Fruit fly (Drosophila melanogaster) whole organism, embryonic: Measurements from ENCODE around the gene CG17826.
A peak's percentile ranks its signal among the peaks of the same experiment; 100 is the strongest.

Experiments used
- CG10321 ChIP-seq: fragments of 200-800 bp; sonication (Bioruptor generic); IDR thresholded peaks from 2 replicates; pipeline ENCODE4 v1.3.6; 2022; ENCODE audit warnings: missing biosample characterization, missing genetic modification characterization
- CG11247 ChIP-seq: fragments of 200-800 bp; sonication (Bioruptor generic); IDR thresholded peaks from 2 replicates; pipeline ENCODE4 v1.3.6; 2022; ENCODE audit warnings: missing biosample characterization, missing genetic modification characterization
- CG11504 ChIP-seq: fragments of 200-800 bp; sonication (Bioruptor generic); optimal IDR thresholded peaks from 3 replicates; lab custom pipeline; 2019; ENCODE audit warnings: missing biosample characterization, mild to moderate bottlenecking, missing genetic modification characterization, moderate library complexity
- CG11560 ChIP-seq: fragments of 200-800 bp; sonication (Bioruptor generic); IDR thresholded peaks from 3 replicates; pipeline ENCODE4 v1.3.6; 2022; ENCODE audit warnings: missing biosample characterization, missing genetic modification characterization
- CG12071 ChIP-seq: fragments of 200-800 bp; sonication (Bioruptor generic); optimal IDR thresholded peaks from 3 replicates; lab custom pipeline; 2018; ENCODE audit warnings: missing biosample characterization, mild to moderate bottlenecking, missing genetic modification characterization
- CG12219 ChIP-seq: fragments of 200-800 bp; sonication (Bioruptor generic); optimal IDR thresholded peaks from 3 replicates; lab custom pipeline; 2018; ENCODE audit warnings: missing biosample characterization, mild to moderate bottlenecking, missing genetic modification characterization
- CG13296 ChIP-seq: fragments of 200-800 bp; sonication (Bioruptor generic); optimal IDR thresholded peaks from 3 replicates; lab custom pipeline; 2018; ENCODE audit warnings: missing biosample characterization, mild to moderate bottlenecking, missing genetic modification characterization
- CG13775 ChIP-seq: fragments of 200-800 bp; sonication (Bioruptor generic); optimal IDR thresholded peaks from 3 replicates; lab custom pipeline; 2017; ENCODE audit warnings: missing biosample characterization, mild to moderate bottlenecking, missing genetic modification characterization
- CG15073 ChIP-seq: fragments of 200-800 bp; sonication (Bioruptor generic); optimal IDR thresholded peaks from 2 replicates; lab custom pipeline; 2016; ENCODE audit warnings: missing biosample characterization, missing genetic modification characterization
- CG15479 ChIP-seq: fragments of 200-800 bp; sonication (Bioruptor generic); optimal IDR thresholded peaks from 3 replicates; lab custom pipeline; 2019; ENCODE audit warnings: missing biosample characterization, mild to moderate bottlenecking, missing genetic modification characterization, moderate library complexity
- CG1647 ChIP-seq: fragments of 200-800 bp; sonication (Bioruptor generic); optimal IDR thresholded peaks from 3 replicates; lab custom pipeline; 2016; ENCODE audit warnings: missing biosample characterization, missing genetic modification characterization
- CG17385 ChIP-seq: fragments of 200-800 bp; sonication (Bioruptor generic); optimal IDR thresholded peaks from 3 replicates; lab custom pipeline; 2018; ENCODE audit warnings: missing biosample characterization, mild to moderate bottlenecking, missing genetic modification characterization
- CG1832 ChIP-seq: fragments of 200-800 bp; sonication (Bioruptor generic); optimal IDR thresholded peaks from 2 replicates; lab custom pipeline; 2017; ENCODE audit warnings: missing biosample characterization, mild to moderate bottlenecking, missing genetic modification characterization, inconsistent platforms
- CG42726 ChIP-seq: fragments of 200-800 bp; sonication (Bioruptor generic); IDR thresholded peaks from 2 replicates; pipeline ENCODE4 v1.3.6; 2022; ENCODE audit warnings: missing biosample characterization, missing genetic modification characterization; ENCODE audit not compliant: partially characterized antibody
- CG4730 ChIP-seq: fragments of 200-800 bp; sonication (Bioruptor generic); IDR thresholded peaks from 2 replicates; pipeline ENCODE4 v1.3.6; 2022; ENCODE audit warnings: missing biosample characterization, missing genetic modification characterization
- CG6689 ChIP-seq: fragments of 200-800 bp; sonication (Bioruptor generic); IDR thresholded peaks from 2 replicates; pipeline ENCODE4 v1.3.6; 2022; ENCODE audit warnings: missing biosample characterization, missing genetic modification characterization
- CG6791 ChIP-seq: fragments of 200-800 bp; sonication (Bioruptor generic); IDR thresholded peaks from 3 replicates; pipeline ENCODE4 v1.3.6; 2022; ENCODE audit warnings: missing biosample characterization, missing genetic modification characterization; ENCODE audit not compliant: partially characterized antibody
- CG7271 ChIP-seq: fragments of 200-800 bp; sonication (Bioruptor generic); optimal IDR thresholded peaks from 2 replicates; lab custom pipeline; 2018; ENCODE audit warnings: missing biosample characterization, mild to moderate bottlenecking, missing genetic modification characterization, moderate library complexity
- CG8478 ChIP-seq: fragments of >200 bp; optimal IDR thresholded peaks from 2 replicates; lab custom pipeline; 2018
- D ChIP-seq, 2 experiments: fragments of 200-800 bp in 1 of 2; fragments of >200 bp in 1 of 2; sonication (Bioruptor generic) in 1 of 2; optimal IDR thresholded peaks; 2 replicates in 1 of 2; 3 replicates in 1 of 2; lab custom pipeline; 2017; ENCODE audit warnings: mild to moderate bottlenecking in 1 of 2, missing biosample characterization in 1 of 2, missing genetic modification characterization in 1 of 2, missing genetic modification reagents in 1 of 2
- Deaf1 ChIP-seq: fragments of 200-800 bp; optimal IDR thresholded peaks from 3 replicates; lab custom pipeline; 2019; ENCODE audit warnings: missing biosample characterization, mild to moderate bottlenecking, missing genetic modification characterization, moderate library complexity
- HLH54F ChIP-seq: fragments of 200-800 bp; sonication (Bioruptor generic); optimal IDR thresholded peaks from 3 replicates; lab custom pipeline; 2016; ENCODE audit warnings: missing biosample characterization, missing genetic modification characterization
- Jarid2 ChIP-seq: fragments of 200-800 bp; sonication (Bioruptor generic); optimal IDR thresholded peaks from 3 replicates; lab custom pipeline; 2017; ENCODE audit warnings: mild to moderate bottlenecking, missing biosample characterization, missing genetic modification reagents, missing genetic modification characterization
- Kr ChIP-seq: fragments of 200-800 bp; sonication (Bioruptor generic); optimal IDR thresholded peaks from 2 replicates; lab custom pipeline; 2017; ENCODE audit warnings: missing biosample characterization, mild to moderate bottlenecking, missing genetic modification characterization
- Nf-YA ChIP-seq: fragments of 200-800 bp; sonication (Bioruptor generic); IDR thresholded peaks from 2 replicates; pipeline ENCODE4 v1.3.6; 2022; ENCODE audit warnings: missing biosample characterization, missing genetic modification characterization
- Nf-YB ChIP-seq: fragments of 200-800 bp; sonication (Bioruptor generic); optimal IDR thresholded peaks from 3 replicates; lab custom pipeline; 2019; ENCODE audit warnings: missing biosample characterization, mild to moderate bottlenecking, missing genetic modification characterization, moderate library complexity
- Nf-YC ChIP-seq: fragments of 200-800 bp; optimal IDR thresholded peaks from 3 replicates; lab custom pipeline; 2019; ENCODE audit warnings: missing biosample characterization, mild to moderate bottlenecking, missing genetic modification characterization, moderate library complexity
- Scr ChIP-seq: fragments of 200-800 bp; sonication (Bioruptor generic); IDR thresholded peaks from 2 replicates; pipeline ENCODE4 v1.3.6; 2022; ENCODE audit warnings: missing biosample characterization, missing genetic modification characterization; ENCODE audit not compliant: partially characterized antibody
- cad ChIP-seq: fragments of >200 bp; optimal IDR thresholded peaks from 2 replicates; lab custom pipeline; 2017; ENCODE audit warnings: missing biosample characterization, missing genetic modification characterization
- chinmo ChIP-seq: fragments of 200-800 bp; sonication (Bioruptor generic); IDR thresholded peaks from 4 replicates; pipeline ENCODE4 v1.3.6; 2022; ENCODE audit warnings: missing biosample characterization, missing genetic modification characterization; ENCODE audit not compliant: partially characterized antibody
- fd3F ChIP-seq: fragments of 200-800 bp; sonication (Bioruptor generic); optimal IDR thresholded peaks from 2 replicates; lab custom pipeline; 2018; ENCODE audit warnings: missing biosample characterization, mild to moderate bottlenecking, missing genetic modification characterization, moderate library complexity
- gce ChIP-seq: fragments of 200-800 bp; sonication (Bioruptor generic); IDR thresholded peaks from 3 replicates; pipeline ENCODE4 v1.3.6; 2022; ENCODE audit warnings: missing biosample characterization, missing genetic modification characterization
- kni ChIP-seq: fragments of 200-800 bp; sonication (Bioruptor generic); optimal IDR thresholded peaks from 3 replicates; lab custom pipeline; 2017; ENCODE audit warnings: mild to moderate bottlenecking, missing biosample characterization, missing genetic modification reagents, missing genetic modification characterization
- otp ChIP-seq: fragments of 200-800 bp; sonication (Bioruptor generic); IDR thresholded peaks from 3 replicates; pipeline ENCODE4, ENCODE4 v1.3.6; 2022; ENCODE audit warnings: missing biosample characterization, missing genetic modification characterization
- ranshi ChIP-seq: fragments of 200-800 bp; sonication (Bioruptor generic); IDR thresholded peaks from 2 replicates; pipeline ENCODE4 v1.3.6; 2022; ENCODE audit warnings: missing biosample characterization, missing genetic modification characterization
- shn ChIP-seq: fragments of 200-800 bp; sonication (Bioruptor generic); optimal IDR thresholded peaks from 3 replicates; lab custom pipeline; 2016; ENCODE audit warnings: missing biosample characterization, missing genetic modification characterization
- sob ChIP-seq: fragments of 200-800 bp; sonication (Bioruptor generic); IDR thresholded peaks from 2 replicates; pipeline ENCODE4 v1.3.6; 2022; ENCODE audit warnings: missing biosample characterization, missing genetic modification characterization
- tll ChIP-seq, 2 experiments: fragments of 200-800 bp in 1 of 2; fragments of >200 bp in 1 of 2; sonication (Bioruptor generic) in 1 of 2; optimal IDR thresholded peaks; 2 replicates each; lab custom pipeline; 2017 to 2019; ENCODE audit warnings: missing biosample characterization in 2 of 2, missing genetic modification characterization in 2 of 2, mild to moderate bottlenecking in 1 of 2, moderate library complexity in 1 of 2
- vfl ChIP-seq: fragments of 200-800 bp; sonication (Bioruptor generic); optimal IDR thresholded peaks from 2 replicates; lab custom pipeline; 2016; ENCODE audit warnings: missing biosample characterization, missing genetic modification characterization
- zen ChIP-seq: fragments of 200-800 bp; sonication (Bioruptor generic); optimal IDR thresholded peaks from 3 replicates; lab custom pipeline; 2018; ENCODE audit warnings: missing biosample characterization, mild to moderate bottlenecking, missing genetic modification characterization, moderate library complexity
- zfh2 ChIP-seq: fragments of 200-800 bp; sonication (Bioruptor generic); optimal IDR thresholded peaks from 2 replicates; lab custom pipeline; 2016; ENCODE audit warnings: missing biosample characterization, missing genetic modification characterization

The CG17826 gene

DNA sequence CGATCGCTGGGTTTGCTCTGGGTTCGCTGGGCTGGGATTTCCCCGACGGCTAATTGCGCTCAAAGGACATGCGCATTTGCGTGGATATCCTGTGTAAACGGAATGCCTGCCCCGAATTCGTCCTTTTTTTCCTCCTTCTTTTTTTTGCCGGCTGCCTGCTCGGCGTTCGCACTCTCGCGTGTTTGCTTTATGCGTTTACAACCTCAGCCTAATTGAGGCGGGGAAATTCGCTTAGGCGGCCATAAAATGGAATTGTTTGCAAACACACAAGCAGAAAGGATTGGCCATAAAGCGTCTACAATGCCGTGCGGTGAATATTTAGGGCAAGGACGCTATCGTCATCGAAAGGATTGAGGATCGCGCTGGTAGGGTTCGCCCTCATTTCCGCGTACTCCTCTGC lies 24.3 kb upstream of the CG17826 start:
- TF ChIP-seq cad (peak; percentile 99), CG11504 (no peak), Kr (GFP tag; lab: Kevin White, UChicago) (peak; percentile 44), CG15479 (GFP tag; lab: Kevin White, UChicago) (peak; percentile 79), CG7271 (tag; lab: Kevin White, UChicago) (peak; percentile 91), D (optimal IDR thresholded peaks at IDR 0.05; lab: Kevin White, UChicago) (peak; percentile 41), D (GFP tag; optimal IDR thresholded peaks at IDR 0.05; lab: Kevin White, UChicago) (no peak), kni (GFP tag; lab: Kevin White, UChicago) (no peak), zen (tag; lab: Kevin White, UChicago) (peak; percentile 90), tll (GFP tag; optimal IDR thresholded peaks at IDR 0.05; lab: Kevin White, UChicago) (peak in 1 of 2 experiments; percentile 81), CG11247 (GFP tag; lab: Robert Waterston, UW) (0 out of 2 replicates have a peak, but pooled peaks have one; percentile 2), fd3F (GFP tag; lab: Kevin White, UChicago) (no peak), CG4730 (GFP tag; lab: Robert Waterston, UW) (no peak)

DNA sequence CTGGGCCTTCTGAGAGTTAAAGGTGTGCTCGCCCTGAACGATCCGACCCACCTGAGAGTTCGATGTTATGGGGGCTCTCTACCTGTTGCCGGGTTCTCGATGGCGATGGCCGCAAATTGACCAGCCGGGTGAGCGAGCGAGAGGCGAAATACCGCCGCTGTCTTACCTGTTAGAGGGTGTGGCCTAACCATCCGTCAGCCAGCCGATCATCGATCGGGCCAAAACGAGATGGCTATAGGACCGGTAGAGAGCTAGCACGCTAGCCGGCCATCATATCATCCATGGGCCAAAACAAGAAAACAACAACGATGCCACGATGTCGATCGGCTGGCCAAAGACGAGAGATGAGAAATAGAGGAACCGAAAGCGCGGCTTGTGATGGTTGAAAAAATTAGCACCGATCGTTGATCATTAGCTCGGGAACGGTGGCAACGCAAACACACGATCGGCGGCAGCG lies 22.3 kb upstream of the CG17826 start, which contains the start of gene byn:
Gene byn (plus strand): TSS at position 407 of the 457 bp plus-strand sequence.
- TF ChIP-seq vfl (peak; percentile 5), gce (no peak), CG12071 (GFP tag; lab: Kevin White, UChicago) (no peak), chinmo (0 out of 4 replicates have a peak, but pooled peaks have one; percentile 31), shn (GFP tag; lab: Kevin White, UChicago) (no peak), CG13296 (GFP tag; lab: Kevin White, UChicago) (no peak), ranshi (GFP tag; lab: Robert Waterston, UW) (0 out of 2 replicates have a peak, but pooled peaks have one; percentile 16), CG12219 (GFP tag; lab: Kevin White, UChicago) (no peak), CG6791 (GFP tag; lab: Robert Waterston, UW) (0 out of 3 replicates have a peak, but pooled peaks have one; percentile 10), CG10321 (GFP tag; lab: Robert Waterston, UW) (peak; percentile 91), HLH54F (GFP tag; lab: Kevin White, UChicago) (no peak), CG17385 (GFP tag; lab: Kevin White, UChicago) (no peak), CG15073 (no peak), CG42726 (0 out of 2 replicates have a peak, but pooled peaks have one; percentile 32), CG1832 (GFP tag; lab: Kevin White, UChicago) (peak; percentile 84), Nf-YC (tag; lab: Kevin White, UChicago) (peak; percentile 95), CG8478 (peak; percentile 44), Nf-YA (GFP tag; lab: Robert Waterston, UW) (peak; percentile 45; the same call in 1 of the 2 replicates), sob (GFP tag; lab: Robert Waterston, UW) (0 out of 2 replicates have a peak, but pooled peaks have one; percentile 13), Scr (GFP tag; lab: Robert Waterston, UW) (0 out of 2 replicates have a peak, but pooled peaks have one; percentile 11), CG6689 (GFP tag; lab: Robert Waterston, UW) (no peak), CG11560 (no peak), Jarid2 (no peak), CG13775 (GFP tag; lab: Kevin White, UChicago) (no peak), otp (0 out of 3 replicates have a peak, but pooled peaks have one; percentile 31), CG1647 (GFP tag; lab: Kevin White, UChicago) (no peak), zfh2 (GFP tag; lab: Kevin White, UChicago) (no peak), Nf-YB (GFP tag; lab: Kevin White, UChicago) (peak; percentile 95), Deaf1 (tag; lab: Kevin White, UChicago) (peak; percentile 64)
- TF ChIP-seq, all 482 proteins: peak for 15
